Fruit fly (Drosophila melanogaster) S2 (cell line): Measurements from ENCODE around the gene CG4229.

Experiments used
- CG8478 ChIP-seq: fragments of >200 bp; optimal IDR thresholded peaks from 2 replicates; lab custom pipeline; 2018
- CTCF ChIP-seq, 2 experiments: fragments of >200 bp; optimal IDR thresholded peaks; 2 replicates each; lab custom pipeline; 2018

DNA sequence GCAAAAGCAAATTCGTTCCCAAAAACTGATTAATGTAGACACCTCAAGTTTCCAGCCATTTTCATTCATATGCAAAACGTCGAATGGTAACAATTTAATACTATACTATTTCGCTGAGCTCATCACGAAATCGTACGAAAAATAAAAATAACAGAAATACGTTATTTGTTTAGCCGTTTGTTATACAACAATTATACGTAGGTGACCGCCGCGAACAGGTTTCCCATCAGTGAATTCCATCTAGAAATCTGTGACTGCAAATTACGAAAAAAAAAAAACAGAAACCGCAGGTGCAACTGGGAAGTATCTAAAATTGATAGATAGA, 15.1 kb downstream of the CG4229 start:
- TF ChIP-seq CTCF (optimal IDR thresholded peaks at IDR 0.05; lab: Kevin White, UChicago) (no peak), CG8478 (no peak)
